Fruit fly (Drosophila melanogaster) ovary, adult (tissue): ENCODE data around the gene AsnRS.
A peak's percentile ranks its signal among the peaks of the same experiment; 100 is the strongest.

Source experiments
- CG17801 ChIP-seq: fragments of 200-800 bp; optimal IDR thresholded peaks from 2 replicates; lab custom pipeline; 2019; ENCODE audit warnings: missing biosample characterization, mild to moderate bottlenecking, missing genetic modification characterization, moderate library complexity; ENCODE audit not compliant: partially characterized antibody

Gene AsnRS

dm6 chr2L:19131905-19132402 is at the start of gene AsnRS, which contains the start of gene DCTN6-p27:
AsnRS (minus strand) TSS chr2L:19131954.
DCTN6-p27 (plus strand) TSS chr2L:19132323.
- peak; percentile 40 for TF ChIP-seq CG17801 (GFP tag; lab: Kevin White, UChicago)

dm6 chr2L:19181153-19181892 is 49.6 kb upstream of the AsnRS start, which contains the start of gene CG17568:
CG17568 (minus strand) TSS chr2L:19181702.
- no peak for TF ChIP-seq CG17801 (GFP tag; lab: Kevin White, UChicago)

dm6 chr2L:19168095-19168697 is 36.4 kb upstream of the AsnRS start:
- no peak for TF ChIP-seq CG17801 (GFP tag; lab: Kevin White, UChicago)

dm6 chr2L:19167135-19167681 is 35.5 kb upstream of the AsnRS start:
- TF ChIP-seq CG17801 (GFP tag; lab: Kevin White, UChicago), result no peak

DNA sequence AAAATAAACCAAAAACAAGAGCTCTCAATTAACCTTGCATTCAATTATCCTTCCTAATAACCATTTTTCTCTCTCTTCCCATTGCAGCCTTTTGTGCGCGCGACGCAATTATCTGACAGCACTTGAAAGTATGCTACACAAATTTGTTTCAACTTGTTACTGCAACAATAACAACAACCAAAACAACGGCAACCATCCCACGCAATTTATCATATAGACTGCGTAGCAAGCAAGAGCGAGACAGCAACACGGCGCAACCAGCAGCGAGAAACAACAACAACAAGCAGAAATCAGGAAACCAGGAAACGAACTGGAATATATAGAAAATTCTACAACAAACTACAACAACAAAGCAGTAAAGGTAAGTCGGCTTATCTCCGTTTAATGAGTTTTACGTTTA is 34.2 kb upstream of the AsnRS start:
- TF ChIP-seq CG17801 (GFP tag; lab: Kevin White, UChicago), result peak; percentile 39

DNA sequence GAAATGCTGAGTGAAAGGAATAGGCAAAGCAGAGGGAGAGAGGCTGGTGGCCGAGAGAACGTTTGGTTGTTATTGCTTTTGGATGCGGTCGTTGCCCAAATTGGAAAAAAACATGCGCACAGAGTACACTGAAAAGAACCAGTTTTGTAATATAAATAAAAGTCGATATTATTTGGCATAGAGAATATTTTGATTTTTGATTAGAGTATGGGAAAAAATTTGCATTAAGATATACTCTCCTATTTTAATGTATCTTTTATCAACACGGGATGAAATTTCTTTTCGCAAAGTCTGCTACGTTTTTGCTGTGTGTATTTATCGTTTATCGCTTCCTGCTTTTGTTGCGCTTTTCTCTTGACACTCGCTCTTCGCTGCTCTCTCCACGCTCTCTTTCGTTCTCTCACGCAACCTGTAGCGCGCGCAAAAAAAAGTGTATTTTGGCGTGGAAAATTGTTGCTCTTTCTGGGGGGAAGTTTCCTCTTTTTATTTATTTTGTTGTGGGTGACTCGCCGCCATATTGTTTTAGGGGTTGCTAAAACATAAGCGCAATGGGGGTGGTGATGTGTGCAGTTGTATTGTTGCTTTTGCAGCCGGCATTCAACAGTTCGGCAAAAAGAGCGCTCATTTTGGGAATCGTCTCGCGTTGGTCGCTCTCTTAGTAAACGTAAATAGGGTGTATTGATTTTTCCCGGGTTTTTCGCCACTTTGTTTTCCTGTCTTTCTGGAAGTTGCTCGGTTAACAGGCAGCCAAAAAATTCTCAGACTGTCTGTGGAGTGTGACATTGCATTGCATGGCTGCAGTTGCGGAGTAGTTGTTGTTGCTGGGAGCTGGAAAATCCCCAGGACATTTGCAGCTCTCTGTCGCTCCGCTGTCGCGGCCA is 33.4 kb upstream of the AsnRS start:
- TF ChIP-seq CG17801 (GFP tag; lab: Kevin White, UChicago), result peak; percentile 84

DNA sequence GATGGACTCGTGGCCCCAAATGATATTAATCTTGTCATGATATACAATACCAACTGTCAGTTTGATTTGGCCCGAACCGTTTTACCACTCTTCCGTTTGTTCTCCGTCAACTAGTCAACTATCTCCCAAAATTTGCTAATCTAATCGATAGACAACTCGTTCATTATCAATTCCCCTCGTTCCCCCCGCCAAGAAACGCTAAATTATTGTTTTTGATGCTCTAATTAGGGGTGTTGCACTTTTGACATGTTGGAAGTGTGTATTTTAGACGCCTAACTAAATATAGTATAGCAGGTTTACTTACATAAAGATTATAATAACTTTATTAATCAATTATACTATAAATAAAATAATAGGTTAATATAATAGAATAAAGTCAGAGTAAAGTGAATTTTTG is 32.2 kb upstream of the AsnRS start:
- TF ChIP-seq CG17801 (GFP tag; lab: Kevin White, UChicago), result no peak

DNA sequence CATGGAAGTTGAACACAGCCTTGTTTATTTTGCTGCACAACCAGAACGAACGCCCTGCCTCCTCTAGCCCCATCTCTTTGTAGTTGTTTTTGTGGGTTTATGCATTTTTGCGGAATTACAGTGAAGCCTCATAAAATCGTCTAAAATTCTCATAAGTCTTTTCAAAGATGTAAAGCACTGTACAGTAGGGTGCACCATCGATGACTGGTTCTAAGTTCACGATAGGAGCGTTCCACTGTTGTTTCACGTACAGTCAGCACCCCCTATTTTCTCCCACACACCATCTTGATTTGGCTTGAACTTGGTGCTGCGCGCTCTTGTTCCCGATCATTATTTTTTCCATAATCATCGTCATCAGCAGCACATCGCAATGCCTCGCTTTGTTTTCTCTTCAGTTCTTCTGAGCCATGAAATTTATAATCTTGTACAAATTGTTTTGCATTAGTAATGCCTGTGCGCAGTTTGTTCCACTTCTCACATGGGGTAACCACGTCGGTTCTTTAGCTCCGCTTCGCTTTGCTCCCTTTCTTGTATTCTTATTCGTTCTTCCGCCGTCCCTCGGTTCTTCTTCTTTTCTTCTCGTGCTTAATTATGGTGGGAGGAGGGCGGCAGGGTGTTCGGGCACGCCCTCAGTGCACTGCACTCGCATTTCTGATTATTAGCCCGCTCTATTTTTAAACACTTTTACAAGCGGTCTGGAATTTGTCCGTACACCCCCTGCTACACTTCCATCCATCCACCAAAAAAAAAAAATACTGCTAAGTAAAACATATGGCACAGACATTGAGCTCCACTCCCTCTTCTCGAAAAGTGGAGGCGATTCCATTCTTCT is 31.6 kb upstream of the AsnRS start:
- no peak for TF ChIP-seq CG17801 (GFP tag; lab: Kevin White, UChicago)

DNA sequence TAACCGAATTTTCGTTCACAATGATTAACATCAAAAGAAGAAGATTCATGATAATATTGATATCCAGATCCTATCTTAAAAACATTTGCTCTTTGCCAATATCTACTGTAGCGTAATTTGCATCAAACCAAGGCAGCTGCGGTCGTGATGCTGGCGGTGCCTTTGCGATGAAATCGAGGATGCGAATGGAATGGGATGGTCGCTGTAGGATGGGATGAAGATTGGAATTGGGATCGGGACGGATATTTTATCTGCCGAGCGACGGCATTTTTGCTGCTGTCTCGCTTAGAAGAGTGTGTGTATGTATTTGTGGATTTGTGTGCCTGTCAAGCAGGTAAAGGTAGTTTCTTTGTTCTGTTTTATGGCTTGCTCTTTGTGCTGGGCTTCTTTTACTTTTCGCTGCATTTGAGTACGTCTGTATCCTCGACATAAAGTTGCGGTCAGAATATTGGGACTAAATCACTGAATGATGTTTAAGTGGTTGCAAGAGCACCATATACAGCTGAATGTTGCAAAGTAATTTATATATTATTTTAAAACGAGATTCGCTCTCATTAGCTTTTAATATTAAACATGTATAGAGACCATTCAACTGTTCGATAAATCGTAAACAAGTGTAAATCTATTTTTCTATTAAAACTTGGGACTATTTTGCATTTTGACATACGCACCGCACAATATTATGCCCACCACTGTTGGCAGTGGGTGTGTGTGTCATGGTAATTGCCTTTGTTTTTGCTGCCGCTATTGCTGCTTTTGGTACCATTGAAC is 30.8 kb upstream of the AsnRS start:
- no peak for TF ChIP-seq CG17801 (GFP tag; lab: Kevin White, UChicago)

DNA sequence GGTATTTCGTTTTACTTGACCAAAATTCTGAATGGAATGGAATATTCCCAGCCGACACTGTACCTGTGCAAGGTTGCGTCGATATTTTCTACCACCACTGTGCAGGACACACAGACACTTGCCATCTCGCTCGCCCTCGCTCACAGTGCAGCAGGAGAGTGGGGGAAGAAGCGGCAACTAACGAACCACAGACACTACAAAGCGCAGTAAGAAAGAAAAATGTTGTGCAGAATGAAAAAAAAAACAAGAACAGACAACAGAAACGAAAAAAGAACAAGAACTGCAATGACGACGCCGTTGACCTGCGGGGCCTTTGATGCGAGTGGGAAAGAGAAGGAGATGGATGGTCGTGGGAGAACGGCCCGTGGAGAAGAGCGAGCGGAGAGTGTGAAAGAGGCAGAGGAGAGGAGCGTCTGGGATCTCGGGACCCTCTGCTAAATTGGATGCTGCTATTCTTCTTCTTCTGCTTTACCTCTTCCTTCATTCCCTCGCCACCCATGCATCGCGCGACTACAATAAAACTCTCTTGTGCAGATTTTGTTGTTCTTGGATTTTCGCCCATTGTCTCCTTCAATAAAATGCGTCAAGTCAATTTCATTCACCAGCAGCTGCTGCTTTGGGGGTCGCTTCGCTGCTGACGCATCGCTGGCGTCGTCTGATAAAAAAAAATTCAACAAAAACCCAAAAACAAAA is 29.7 kb upstream of the AsnRS start:
- TF ChIP-seq CG17801 (GFP tag; lab: Kevin White, UChicago), result no peak

DNA sequence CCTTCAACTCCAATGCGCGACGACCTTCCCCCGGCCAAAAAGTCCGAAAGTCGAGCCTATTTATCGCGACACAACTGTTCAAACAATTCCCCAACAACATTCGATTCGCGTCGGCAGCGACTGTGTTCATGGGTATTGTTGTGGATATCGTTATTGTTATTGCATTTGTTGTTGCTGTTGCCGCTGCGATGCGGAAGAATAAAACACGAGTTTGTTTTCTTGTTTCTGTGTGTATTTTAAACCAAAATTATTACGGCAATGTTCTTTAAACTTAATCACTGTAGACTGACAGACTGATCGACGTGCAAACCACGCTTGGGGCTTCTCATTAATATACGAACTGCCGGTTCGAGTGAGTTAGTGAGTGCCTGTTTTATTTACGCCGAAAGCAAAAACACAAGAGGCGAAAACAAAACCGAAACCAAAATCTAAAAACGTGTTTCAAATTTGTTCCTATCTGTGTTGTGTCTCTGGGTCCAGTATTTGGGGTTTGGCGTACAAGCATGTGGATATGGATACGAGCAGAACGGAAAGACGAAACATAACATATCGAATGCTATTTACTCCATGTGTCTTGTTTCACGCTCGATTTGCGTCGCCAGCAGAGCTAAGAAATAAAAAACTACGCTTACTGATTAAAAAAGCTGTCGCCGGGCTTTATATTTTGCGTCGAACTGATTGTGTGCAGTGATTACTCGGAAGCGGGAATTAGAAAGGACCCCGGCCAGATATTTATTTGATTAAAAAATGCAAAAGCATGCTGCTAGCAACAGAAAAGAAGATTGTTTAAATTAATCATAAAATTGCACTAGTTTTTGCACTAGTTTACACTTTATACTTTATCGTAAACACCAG is 28.0 kb upstream of the AsnRS start:
- no peak for TF ChIP-seq CG17801 (GFP tag; lab: Kevin White, UChicago)
